Worm (Caenorhabditis elegans) whole organism, midembryonic: Measurements from ENCODE around the gene F32G8.3.

Experiments used
- flt-1 ChIP-seq: fragments of 200-800 bp; sonication (Bioruptor generic); IDR thresholded peaks from 2 replicates; pipeline ENCODE4 v1.3.6; 2022; ENCODE audit warnings: missing genetic modification characterization, missing compliant biosample characterization
- med-1 ChIP-seq: sonication (generic microtip); optimal IDR thresholded peaks from 2 replicates; lab custom pipeline; 2017; ENCODE audit warnings: missing genetic modification characterization, mild to moderate bottlenecking, missing compliant biosample characterization, antibody characterized with exemption, missing genetic modification reagents; ENCODE audit not compliant: insufficient read depth
- tab-1 ChIP-seq: fragments of 200-800 bp; sonication (Bioruptor generic); IDR thresholded peaks from 2 replicates; pipeline ENCODE4 v1.3.6; 2022; ENCODE audit warnings: missing genetic modification characterization, missing compliant biosample characterization
- ztf-29 ChIP-seq: fragments of 200-800 bp; sonication (Bioruptor generic); IDR thresholded peaks from 2 replicates; pipeline ENCODE4 v1.3.6; 2022; ENCODE audit warnings: missing genetic modification reagents, missing genetic modification characterization, missing compliant biosample characterization

DNA sequence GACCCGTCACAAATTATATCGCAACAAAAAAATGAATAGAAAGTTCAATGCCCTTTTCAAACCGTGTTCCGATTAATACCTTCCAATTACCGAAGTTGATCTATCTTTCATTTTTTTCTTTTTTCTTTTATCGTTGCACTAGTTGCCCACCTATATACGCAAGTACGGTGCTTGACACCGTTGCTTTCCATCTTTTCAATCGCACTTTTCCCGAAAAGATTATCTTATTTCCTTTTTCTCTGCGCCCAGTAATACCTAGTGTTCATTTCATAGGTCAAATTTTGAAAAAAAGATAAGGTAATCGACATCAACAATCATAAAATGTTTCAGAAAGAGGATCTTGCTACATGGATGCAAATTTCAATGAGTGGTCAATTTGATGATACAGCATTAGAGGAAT lies 25.5 kb downstream of the F32G8.3 start:
- TF ChIP-seq flt-1 (GFP tag; lab: Robert Waterston, UW) (no peak), med-1 (GFP tag; lab: Kevin White, UChicago) (no peak), ztf-29 (GFP tag; lab: Robert Waterston, UW) (no peak), tab-1 (GFP tag; lab: Robert Waterston, UW) (no peak)
